Worm (Caenorhabditis elegans) whole organism, young adult: ENCODE results near the gene T12A7.9.

Experiments
- B0035.1 ChIP-seq: sonication (generic microtip); optimal IDR thresholded peaks from 2 replicates; lab custom pipeline; 2016; ENCODE audit warnings: missing genetic modification characterization, mild to moderate bottlenecking, missing compliant biosample characterization, missing genotype, missing genetic modification reagents
- C06A6.2 ChIP-seq: fragments of 200-800 bp; sonication (Bioruptor generic); conservative IDR thresholded peaks from 2 replicates; pipeline ENCODE4 v1.3.6; 2022; ENCODE audit warnings: missing genetic modification characterization, missing compliant biosample characterization
- F22D6.2 ChIP-seq: sonication (generic microtip); optimal IDR thresholded peaks from 2 replicates; lab custom pipeline; 2016; ENCODE audit warnings: mild to moderate bottlenecking, missing genetic modification characterization, missing compliant biosample characterization
- F49E8.2 ChIP-seq: sonication (generic microtip); optimal IDR thresholded peaks from 3 replicates; lab custom pipeline; 2017; ENCODE audit warnings: missing genetic modification characterization, mild to moderate bottlenecking, missing compliant biosample characterization, antibody characterized with exemption, moderate library complexity; ENCODE audit not compliant: insufficient read depth
- F55B11.4 ChIP-seq: sonication (generic microtip); optimal IDR thresholded peaks from 2 replicates; lab custom pipeline; 2016; ENCODE audit warnings: missing compliant biosample characterization, missing genetic modification characterization, borderline replicate concordance; ENCODE audit not compliant: insufficient read depth
- K11D2.4 ChIP-seq: fragments of 200-800 bp; sonication (Bioruptor generic); IDR thresholded peaks from 2 replicates; pipeline ENCODE4 v1.3.6; 2022; ENCODE audit warnings: missing genetic modification reagents, missing genetic modification characterization, missing compliant biosample characterization
- K12H6.12 ChIP-seq: fragments of 200-800 bp; sonication (Bioruptor generic); optimal IDR thresholded peaks from 2 replicates; lab custom pipeline; 2018; ENCODE audit warnings: mild to moderate bottlenecking, missing genetic modification characterization, missing compliant biosample characterization
- Y53F4B.3 ChIP-seq: fragments of 200-800 bp; sonication (Bioruptor generic); IDR thresholded peaks from 2 replicates; pipeline ENCODE4 v1.3.6; 2022; ENCODE audit warnings: missing genetic modification reagents, missing genetic modification characterization, missing compliant biosample characterization
- akir-1 ChIP-seq: fragments of 200-800 bp; sonication (Bioruptor generic); optimal IDR thresholded peaks from 2 replicates; lab custom pipeline; 2018; ENCODE audit warnings: mild to moderate bottlenecking, missing genetic modification characterization, moderate library complexity, missing compliant biosample characterization
- ama-1 ChIP-seq, 3 experiments: fragments of 150-350 bp in 1 of 3; sonication (generic microtip) in 2 of 3; optimal IDR thresholded peaks; 2 replicates each; lab custom pipeline; 2014 to 2018; ENCODE audit warnings: missing biosample characterization in 2 of 3, missing genetic modification characterization in 2 of 3, missing genetic modification reagents in 2 of 3
- athp-1 ChIP-seq: sonication (generic microtip); optimal IDR thresholded peaks from 2 replicates; lab custom pipeline; 2017; ENCODE audit warnings: mild to moderate bottlenecking, missing genetic modification characterization, missing compliant biosample characterization
- attf-6 ChIP-seq: fragments of 200-800 bp; sonication (Bioruptor generic); IDR thresholded peaks from 2 replicates; pipeline ENCODE4 v1.3.6; 2022; ENCODE audit warnings: missing genetic modification reagents, missing genetic modification characterization, missing compliant biosample characterization
- bed-1 ChIP-seq: fragments of 200-800 bp; sonication (Bioruptor generic); IDR thresholded peaks from 2 replicates; pipeline ENCODE4 v1.3.6; 2022; ENCODE audit warnings: missing genetic modification reagents, missing genetic modification characterization, missing compliant biosample characterization
- ceh-79 ChIP-seq: sonication (generic microtip); optimal IDR thresholded peaks from 2 replicates; lab custom pipeline; 2017; ENCODE audit warnings: mild to moderate bottlenecking, missing genetic modification characterization, missing compliant biosample characterization
- chd-7 ChIP-seq: sonication (generic microtip); optimal IDR thresholded peaks from 2 replicates; lab custom pipeline; 2016; ENCODE audit warnings: mild to moderate bottlenecking, missing genetic modification characterization, moderate library complexity, missing compliant biosample characterization
- efl-1 ChIP-seq: fragments of 150-350 bp; optimal IDR thresholded peaks from 2 replicates; lab custom pipeline; 2014; ENCODE audit warnings: missing biosample characterization, missing genetic modification reagents, missing genetic modification characterization
- fkh-3 ChIP-seq: sonication (generic microtip); optimal IDR thresholded peaks from 2 replicates; lab custom pipeline; 2016; ENCODE audit warnings: mild to moderate bottlenecking, missing genetic modification characterization, missing compliant biosample characterization
- lin-35 ChIP-seq, 3 experiments: fragments of 150-350 bp in 2 of 3; sonication (generic microtip) in 1 of 3; optimal IDR thresholded peaks; 2 replicates each; lab custom pipeline; 2014 to 2018; ENCODE audit warnings: missing biosample characterization in 3 of 3, missing genetic modification characterization in 3 of 3, missing genetic modification reagents in 3 of 3
- lin-40 ChIP-seq: sonication (generic microtip); optimal IDR thresholded peaks from 2 replicates; lab custom pipeline; 2016; ENCODE audit warnings: missing genetic modification characterization, mild to moderate bottlenecking, missing compliant biosample characterization, missing genotype, missing genetic modification reagents
- lsl-1 ChIP-seq: fragments of 200-800 bp; sonication (Bioruptor generic); optimal IDR thresholded peaks from 2 replicates; lab custom pipeline; 2018; ENCODE audit warnings: mild to moderate bottlenecking, missing genetic modification characterization, moderate library complexity, missing compliant biosample characterization
- madf-10 ChIP-seq: sonication (generic microtip); optimal IDR thresholded peaks from 2 replicates; lab custom pipeline; 2016; ENCODE audit warnings: mild to moderate bottlenecking, missing genetic modification characterization, missing compliant biosample characterization
- mcd-1 ChIP-seq: fragments of 200-800 bp; sonication (Bioruptor generic); IDR thresholded peaks from 2 replicates; pipeline ENCODE4 v1.3.6; 2022; ENCODE audit warnings: missing genetic modification reagents, missing genetic modification characterization, missing compliant biosample characterization
- mel-28 ChIP-seq: sonication (generic microtip); optimal IDR thresholded peaks from 2 replicates; lab custom pipeline; 2016; ENCODE audit warnings: borderline replicate concordance, mild to moderate bottlenecking, missing genetic modification characterization, missing compliant biosample characterization
- mxl-1 ChIP-seq: sonication (generic microtip); optimal IDR thresholded peaks from 2 replicates; lab custom pipeline; 2016; ENCODE audit warnings: missing genetic modification characterization, missing compliant biosample characterization
- nhr-179 ChIP-seq: sonication (generic microtip); optimal IDR thresholded peaks from 2 replicates; lab custom pipeline; 2016; ENCODE audit warnings: mild to moderate bottlenecking, missing genetic modification characterization, missing compliant biosample characterization
- nhr-80 ChIP-seq: sonication (generic microtip); optimal IDR thresholded peaks from 2 replicates; lab custom pipeline; 2016; ENCODE audit warnings: missing genetic modification characterization, missing compliant biosample characterization
- nhr-90 ChIP-seq: sonication (generic microtip); optimal IDR thresholded peaks from 2 replicates; lab custom pipeline; 2016; ENCODE audit warnings: missing genotype, mild to moderate bottlenecking, missing genetic modification characterization, missing compliant biosample characterization
- repo-1 ChIP-seq: sonication (generic microtip); optimal IDR thresholded peaks from 2 replicates; lab custom pipeline; 2017; ENCODE audit warnings: mild to moderate bottlenecking, missing genetic modification characterization, missing compliant biosample characterization
- sdz-38 ChIP-seq: sonication (generic microtip); optimal IDR thresholded peaks from 2 replicates; lab custom pipeline; 2016; ENCODE audit warnings: missing genotype, missing genetic modification characterization, missing compliant biosample characterization
- snpc-1.1 ChIP-seq: sonication (generic microtip); optimal IDR thresholded peaks from 2 replicates; lab custom pipeline; 2017; ENCODE audit warnings: missing genetic modification characterization, mild to moderate bottlenecking, missing compliant biosample characterization, antibody characterized with exemption, moderate library complexity, missing genotype, missing genetic modification reagents; ENCODE audit not compliant: insufficient read depth
- somi-1 ChIP-seq: fragments of 200-800 bp; sonication (Bioruptor generic); optimal IDR thresholded peaks from 2 replicates; lab custom pipeline; 2018; ENCODE audit warnings: mild to moderate bottlenecking, missing genetic modification characterization, missing compliant biosample characterization
- sptf-2 ChIP-seq: fragments of 200-800 bp; sonication (Bioruptor generic); optimal IDR thresholded peaks from 2 replicates; lab custom pipeline; 2018; ENCODE audit warnings: mild to moderate bottlenecking, missing genetic modification characterization, missing compliant biosample characterization
- tbp1 ChIP-seq: fragments of 200-800 bp; sonication (Bioruptor generic); optimal IDR thresholded peaks from 2 replicates; lab custom pipeline; 2018; ENCODE audit warnings: mild to moderate bottlenecking, missing genetic modification characterization, missing compliant biosample characterization
- tbx-9 ChIP-seq: sonication (generic microtip); optimal IDR thresholded peaks from 2 replicates; lab custom pipeline; 2016; ENCODE audit warnings: borderline replicate concordance, missing genetic modification characterization, inconsistent platforms, missing compliant biosample characterization
- unc-62 ChIP-seq: fragments of 150-350 bp; optimal IDR thresholded peaks from 2 replicates; lab custom pipeline; 2014; ENCODE audit warnings: missing biosample characterization, missing genetic modification reagents, missing genetic modification characterization
- zfh-2 ChIP-seq: fragments of 200-800 bp; sonication (Bioruptor generic); conservative IDR thresholded peaks from 2 replicates; pipeline ENCODE4 v1.3.6; 2022; ENCODE audit warnings: missing genetic modification reagents, missing genetic modification characterization, missing compliant biosample characterization
- zim-3 ChIP-seq: sonication (generic microtip); optimal IDR thresholded peaks from 2 replicates; lab custom pipeline; 2017; ENCODE audit warnings: mild to moderate bottlenecking, missing genetic modification characterization, moderate library complexity, missing compliant biosample characterization
- ztf-22 ChIP-seq: fragments of 200-800 bp; sonication (Bioruptor generic); optimal IDR thresholded peaks from 2 replicates; lab custom pipeline; 2018; ENCODE audit warnings: mild to moderate bottlenecking, missing genetic modification characterization, moderate library complexity, missing compliant biosample characterization
- ztf-26 ChIP-seq: sonication (generic microtip); optimal IDR thresholded peaks from 2 replicates; lab custom pipeline; 2017; ENCODE audit warnings: missing genetic modification characterization, missing compliant biosample characterization

The T12A7.9 gene

DNA sequence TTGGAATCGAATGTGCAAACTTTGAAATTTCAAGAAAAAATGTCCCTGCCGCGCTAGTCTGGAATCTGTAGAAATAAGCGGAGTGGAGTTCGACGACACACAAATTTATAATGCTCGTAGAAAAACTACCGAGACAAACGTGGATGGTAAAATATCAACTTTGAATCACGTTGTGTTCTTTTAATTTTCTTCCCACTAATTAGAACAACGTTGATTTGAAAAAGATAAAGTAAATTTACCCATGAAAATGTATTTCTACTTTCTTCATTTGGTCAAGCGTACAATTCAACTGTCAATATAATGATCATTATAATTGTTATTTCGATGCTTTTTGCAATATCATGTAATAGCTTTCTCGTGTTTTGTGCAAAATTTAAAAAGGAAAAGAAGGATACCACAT, 13.4 kb downstream of the T12A7.9 start, which contains the start of gene K01A6.5:
K01A6.5 (plus strand) TSS at position 301 of the 400 bp plus-strand sequence.
- TF ChIP-seq F22D6.2 (tag; lab: Kevin White, UChicago) (no peak), sptf-2 (GFP tag; lab: Kevin White, UChicago) (no peak), ceh-79 (no peak), F49E8.2 (no peak), akir-1 (GFP tag; lab: Kevin White, UChicago) (no peak), mxl-1 (tag; lab: Kevin White, UChicago) (no peak), snpc-1.1 (tag; lab: Kevin White, UChicago) (no peak), F55B11.4 (no peak), lin-35 (GFP tag; optimal IDR thresholded peaks at IDR 0.05; lab: Kevin White, UChicago) (no peak), fkh-3 (tag; lab: Kevin White, UChicago) (no peak), efl-1 (GFP tag; lab: Kevin White, UChicago) (no peak), lsl-1 (GFP tag; lab: Kevin White, UChicago) (no peak)

DNA sequence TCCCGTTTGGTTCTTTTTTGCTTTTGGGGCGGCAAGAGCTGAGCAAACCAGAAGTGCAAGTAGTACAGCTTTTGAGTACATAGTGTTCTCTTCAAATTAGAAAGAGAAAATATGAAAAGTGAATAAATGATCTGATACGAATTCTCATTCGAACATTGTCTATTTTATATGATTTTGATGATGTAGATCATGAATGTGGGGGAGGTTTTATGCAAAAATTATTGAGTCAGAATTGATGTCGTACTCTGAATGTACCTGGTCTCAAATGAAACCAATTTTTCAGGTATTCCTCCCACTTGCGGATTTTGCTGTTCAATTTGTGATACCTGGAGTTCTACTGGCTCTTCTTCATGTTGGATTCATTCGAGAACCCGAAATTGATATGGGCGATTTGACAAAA, 15.6 kb downstream of the T12A7.9 start, which contains the start of gene K01A6.4:
K01A6.4 (minus strand) TSS at position 101 of the 400 bp plus-strand sequence.
- TF ChIP-seq efl-1 (GFP tag; lab: Kevin White, UChicago) = no peak
- TF ChIP-seq F22D6.2 (tag; lab: Kevin White, UChicago) = no peak
- no peak for TF ChIP-seq K12H6.12 (tag; lab: Kevin White, UChicago)
- TF ChIP-seq F55B11.4 = no peak

ce11 chrIV:11738092-11738617, 17.7 kb downstream of the T12A7.9 start, which contains the start of gene K01A6.7:
Gene K01A6.7 (minus strand): TSS chrIV:11738567.
- no peak for TF ChIP-seq mcd-1 (GFP tag; lab: Robert Waterston, UW)
- no peak for TF ChIP-seq mel-28 (tag; lab: Kevin White, UChicago)
- TF ChIP-seq tbx-9 (tag; lab: Kevin White, UChicago) = no peak
- no peak for TF ChIP-seq K11D2.4 (GFP tag; lab: Robert Waterston, UW)
- no peak for TF ChIP-seq F22D6.2 (tag; lab: Kevin White, UChicago)
- TF ChIP-seq lsl-1 (GFP tag; lab: Kevin White, UChicago) = no peak
- no peak for TF ChIP-seq unc-62 (GFP tag; lab: Kevin White, UChicago)
- TF ChIP-seq ztf-26 (tag; lab: Kevin White, UChicago) = no peak
- TF ChIP-seq fkh-3 (tag; lab: Kevin White, UChicago) = no peak
- no peak for TF ChIP-seq B0035.1 (tag; lab: Kevin White, UChicago)
- no peak for TF ChIP-seq sdz-38 (tag; lab: Kevin White, UChicago)
- TF ChIP-seq ama-1 (optimal IDR thresholded peaks at IDR 0.05; lab: Kevin White, UChicago) = no peak
- TF ChIP-seq ama-1 (GFP tag; optimal IDR thresholded peaks at IDR 0.05; lab: Kevin White, UChicago) = no peak
- TF ChIP-seq tbp1 = no peak
- TF ChIP-seq chd-7 (tag; lab: Kevin White, UChicago) = no peak
- no peak for TF ChIP-seq repo-1 (tag; lab: Kevin White, UChicago)
- no peak for TF ChIP-seq bed-1
- TF ChIP-seq C06A6.2 (GFP tag; lab: Robert Waterston, UW) = no peak
- no peak for TF ChIP-seq sptf-2 (GFP tag; lab: Kevin White, UChicago)

DNA sequence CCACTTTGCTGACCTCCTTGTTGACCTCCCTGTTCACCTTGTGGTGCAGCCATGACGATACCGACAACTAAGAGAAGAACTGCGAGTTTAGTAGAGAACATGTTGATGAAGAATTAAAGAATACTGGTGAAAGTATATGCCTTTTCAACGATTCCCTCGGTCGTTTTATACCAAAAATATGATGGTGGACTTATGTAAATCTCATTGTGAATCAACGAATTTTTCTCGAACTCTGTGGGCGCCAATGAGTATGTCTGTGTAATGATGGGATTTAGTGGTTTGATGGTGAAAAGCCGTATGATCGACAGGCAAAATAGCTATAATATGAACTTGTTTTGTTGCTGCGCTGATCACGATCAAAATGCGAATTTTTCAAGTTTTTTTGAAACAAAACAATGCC, 18.5 kb downstream of the T12A7.9 start, which contains the start of gene K01A6.8:
K01A6.8 (minus strand) TSS at position 101 of the 400 bp plus-strand sequence.
- TF ChIP-seq nhr-90 (tag; lab: Kevin White, UChicago) (no peak), K12H6.12 (tag; lab: Kevin White, UChicago) (no peak), zim-3 (no peak), efl-1 (GFP tag; lab: Kevin White, UChicago) (no peak), unc-62 (GFP tag; lab: Kevin White, UChicago) (no peak), zfh-2 (no peak), Y53F4B.3 (GFP tag; lab: Robert Waterston, UW) (no peak), tbx-9 (tag; lab: Kevin White, UChicago) (no peak), madf-10 (tag; lab: Kevin White, UChicago) (no peak), nhr-179 (tag; lab: Kevin White, UChicago) (no peak), attf-6 (GFP tag; lab: Robert Waterston, UW) (no peak), F55B11.4 (no peak), ztf-26 (tag; lab: Kevin White, UChicago) (no peak), ztf-22 (GFP tag; lab: Kevin White, UChicago) (no peak), mel-28 (tag; lab: Kevin White, UChicago) (no peak), somi-1 (no peak), athp-1 (tag; lab: Kevin White, UChicago) (no peak), lsl-1 (GFP tag; lab: Kevin White, UChicago) (no peak), nhr-80 (tag; lab: Kevin White, UChicago) (no peak), lin-40 (no peak)
